Fruit fly (Drosophila melanogaster): ENCODE results near the gene CG3792.

- TF ChIP-seq EcR (GFP tag; optimal IDR thresholded peaks at IDR 0.05) (no peak), CG8478 (optimal IDR thresholded peaks at IDR 0.05) (no peak), psq (optimal IDR thresholded peaks at IDR 0.05) (no peak), pan (optimal IDR thresholded peaks at IDR 0.05) (no peak), Dll (optimal IDR thresholded peaks at IDR 0.05) (no peak)
Observed at dm6 chr2L:4981278-4981966, 4.3 kb downstream of the CG3792 start, which contains the start of the genes CG8892 and CG34126.

Measured in whole organism.